Fruit fly (Drosophila melanogaster) whole organism, embryonic: ENCODE data around the gene CG34310.
A peak's percentile ranks its signal among the peaks of the same experiment; 100 is the strongest.

ENCODE experiments used
- CG10565 ChIP-seq: fragments of 200-800 bp; sonication (Bioruptor generic); optimal IDR thresholded peaks from 3 replicates; lab custom pipeline; 2016; ENCODE audit warnings: missing biosample characterization, mild to moderate bottlenecking, missing genetic modification characterization
- CG10959 ChIP-seq: fragments of 200-800 bp; sonication (Bioruptor generic); IDR thresholded peaks from 2 replicates; pipeline ENCODE4 v1.3.6; 2022; ENCODE audit warnings: missing biosample characterization, missing genetic modification characterization
- CG11504 ChIP-seq: fragments of 200-800 bp; sonication (Bioruptor generic); optimal IDR thresholded peaks from 3 replicates; lab custom pipeline; 2019; ENCODE audit warnings: missing biosample characterization, mild to moderate bottlenecking, missing genetic modification characterization, moderate library complexity
- CG12155 ChIP-seq: fragments of 200-800 bp; sonication (Bioruptor generic); optimal IDR thresholded peaks from 3 replicates; lab custom pipeline; 2016; ENCODE audit warnings: missing biosample characterization, missing genetic modification characterization
- CG13296 ChIP-seq: fragments of 200-800 bp; sonication (Bioruptor generic); optimal IDR thresholded peaks from 3 replicates; lab custom pipeline; 2018; ENCODE audit warnings: missing biosample characterization, mild to moderate bottlenecking, missing genetic modification characterization
- CG13624 ChIP-seq: fragments of 200-800 bp; sonication (Bioruptor generic); optimal IDR thresholded peaks from 2 replicates; lab custom pipeline; 2016; ENCODE audit warnings: missing biosample characterization, missing genetic modification characterization
- CG14710 ChIP-seq: fragments of 200-800 bp; sonication (Bioruptor generic); optimal IDR thresholded peaks from 3 replicates; lab custom pipeline; 2019; ENCODE audit warnings: missing biosample characterization, mild to moderate bottlenecking, missing genetic modification characterization, moderate library complexity
- CG17328 ChIP-seq: fragments of 200-800 bp; sonication (Bioruptor generic); IDR thresholded peaks from 2 replicates; pipeline ENCODE4 v1.3.6; 2022; ENCODE audit warnings: missing biosample characterization, missing genetic modification characterization
- CG17361 ChIP-seq: fragments of 200-800 bp; sonication (Bioruptor generic); IDR thresholded peaks from 3 replicates; pipeline ENCODE4 v1.3.6; 2022; ENCODE audit warnings: missing biosample characterization, missing genetic modification characterization
- CG17385 ChIP-seq: fragments of 200-800 bp; sonication (Bioruptor generic); optimal IDR thresholded peaks from 3 replicates; lab custom pipeline; 2018; ENCODE audit warnings: missing biosample characterization, mild to moderate bottlenecking, missing genetic modification characterization
- CG2120 ChIP-seq: fragments of 200-800 bp; sonication (Bioruptor generic); optimal IDR thresholded peaks from 3 replicates; lab custom pipeline; 2016; ENCODE audit warnings: missing biosample characterization, missing genetic modification characterization
- CG2712 ChIP-seq: fragments of 200-800 bp; optimal IDR thresholded peaks from 3 replicates; lab custom pipeline; 2019; ENCODE audit warnings: missing biosample characterization, mild to moderate bottlenecking, missing genetic modification characterization, moderate library complexity
- CG30431 ChIP-seq: fragments of 200-800 bp; sonication (Bioruptor generic); optimal IDR thresholded peaks from 2 replicates; lab custom pipeline; 2017; ENCODE audit warnings: missing biosample characterization, missing genetic modification characterization
- CG31224 ChIP-seq: fragments of 200-800 bp; sonication (Bioruptor generic); IDR thresholded peaks from 2 replicates; pipeline ENCODE4 v1.3.6; 2022; ENCODE audit warnings: missing biosample characterization, missing genetic modification characterization
- CG5953 ChIP-seq: fragments of 200-800 bp; sonication (Bioruptor generic); IDR thresholded peaks from 2 replicates; pipeline ENCODE4 v1.3.6; 2022; ENCODE audit warnings: missing biosample characterization, missing genetic modification characterization
- CG6175 ChIP-seq: fragments of 200-800 bp; sonication (Bioruptor generic); IDR thresholded peaks from 3 replicates; pipeline ENCODE4 v1.3.6; 2022; ENCODE audit warnings: missing biosample characterization, missing genetic modification characterization
- CG6654 ChIP-seq: fragments of 200-800 bp; sonication (Bioruptor generic); optimal IDR thresholded peaks from 2 replicates; lab custom pipeline; 2017; ENCODE audit warnings: missing biosample characterization, mild to moderate bottlenecking, missing genetic modification characterization
- CG7786 ChIP-seq: fragments of 200-800 bp; sonication (Bioruptor generic); optimal IDR thresholded peaks from 2 replicates; lab custom pipeline; 2016; ENCODE audit warnings: missing biosample characterization, missing genetic modification characterization
- CG8359 ChIP-seq: fragments of 200-800 bp; sonication (Bioruptor generic); optimal IDR thresholded peaks from 2 replicates; lab custom pipeline; 2017; ENCODE audit warnings: missing biosample characterization, mild to moderate bottlenecking, missing genetic modification characterization, borderline replicate concordance
- CG9817 ChIP-seq: fragments of 200-800 bp; sonication (Bioruptor generic); optimal IDR thresholded peaks from 2 replicates; lab custom pipeline; 2018; ENCODE audit warnings: missing biosample characterization, mild to moderate bottlenecking, missing genetic modification characterization, moderate library complexity
- Dad ChIP-seq: fragments of 200-800 bp; sonication (Bioruptor generic); optimal IDR thresholded peaks from 3 replicates; lab custom pipeline; 2016; ENCODE audit warnings: missing biosample characterization, missing genetic modification characterization
- Dbx ChIP-seq: fragments of 200-800 bp; sonication (Bioruptor generic); IDR thresholded peaks from 3 replicates; pipeline ENCODE4 v1.3.6; 2022; ENCODE audit warnings: missing biosample characterization, missing genetic modification characterization
- Dek ChIP-seq: fragments of 200-800 bp; sonication (Bioruptor generic); optimal IDR thresholded peaks from 3 replicates; lab custom pipeline; 2019; ENCODE audit warnings: missing biosample characterization, mild to moderate bottlenecking, missing genetic modification characterization, moderate library complexity
- HHEX ChIP-seq: fragments of 200-800 bp; sonication (Bioruptor generic); optimal IDR thresholded peaks from 3 replicates; lab custom pipeline; 2017; ENCODE audit warnings: missing biosample characterization, mild to moderate bottlenecking, missing genetic modification characterization, missing genetic modification reagents
- Hmr ChIP-seq: fragments of 200-800 bp; sonication (Bioruptor generic); optimal IDR thresholded peaks from 3 replicates; lab custom pipeline; 2017; ENCODE audit warnings: mild to moderate bottlenecking, missing biosample characterization, missing genetic modification reagents, missing genetic modification characterization
- Jarid2 ChIP-seq: fragments of 200-800 bp; sonication (Bioruptor generic); optimal IDR thresholded peaks from 3 replicates; lab custom pipeline; 2017; ENCODE audit warnings: mild to moderate bottlenecking, missing biosample characterization, missing genetic modification reagents, missing genetic modification characterization
- Lhr ChIP-seq: fragments of 200-800 bp; sonication (Bioruptor generic); optimal IDR thresholded peaks from 3 replicates; lab custom pipeline; 2017; ENCODE audit warnings: mild to moderate bottlenecking, missing biosample characterization, missing genetic modification reagents, missing genetic modification characterization
- MESR4 ChIP-seq: fragments of 200-800 bp; sonication (Bioruptor generic); optimal IDR thresholded peaks from 2 replicates; lab custom pipeline; 2018; ENCODE audit warnings: missing biosample characterization, mild to moderate bottlenecking, missing genetic modification characterization, moderate library complexity
- Meics ChIP-seq: fragments of 200-800 bp; sonication (Bioruptor generic); optimal IDR thresholded peaks from 2 replicates; lab custom pipeline; 2017; ENCODE audit warnings: missing biosample characterization, mild to moderate bottlenecking, missing genetic modification characterization
- NFAT ChIP-seq: fragments of 200-800 bp; sonication (Bioruptor generic); IDR thresholded peaks from 2 replicates; pipeline ENCODE4 v1.3.6; 2022; ENCODE audit warnings: missing biosample characterization, missing genetic modification characterization
- aop ChIP-seq: fragments of 200-800 bp; sonication (Bioruptor generic); IDR thresholded peaks from 2 replicates; pipeline ENCODE4 v1.3.6; 2022; ENCODE audit warnings: missing biosample characterization, missing genetic modification characterization
- bbx ChIP-seq: fragments of 200-800 bp; sonication (Bioruptor generic); IDR thresholded peaks from 2 replicates; pipeline ENCODE4 v1.3.6; 2022; ENCODE audit warnings: missing biosample characterization, missing genetic modification characterization; ENCODE audit not compliant: partially characterized antibody
- bowl ChIP-seq: fragments of 200-800 bp; sonication (Bioruptor generic); IDR thresholded peaks from 2 replicates; pipeline ENCODE4 v1.3.6; 2022; ENCODE audit warnings: missing biosample characterization, missing genetic modification characterization
- cwo ChIP-seq: fragments of 200-800 bp; sonication (Bioruptor generic); optimal IDR thresholded peaks from 3 replicates; lab custom pipeline; 2017; ENCODE audit warnings: missing biosample characterization, missing genetic modification characterization, mild to moderate bottlenecking, moderate library complexity, missing genetic modification reagents
- da ChIP-seq: fragments of 200-800 bp; sonication (Bioruptor generic); optimal IDR thresholded peaks from 2 replicates; lab custom pipeline; 2016; ENCODE audit warnings: missing biosample characterization, missing genetic modification characterization
- dan ChIP-seq: fragments of 200-800 bp; sonication (Bioruptor generic); IDR thresholded peaks from 2 replicates; pipeline ENCODE4 v1.3.6; 2022; ENCODE audit warnings: missing biosample characterization, missing genetic modification characterization
- dmrt99B ChIP-seq: fragments of 200-800 bp; sonication (Bioruptor generic); optimal IDR thresholded peaks from 2 replicates; lab custom pipeline; 2018; ENCODE audit warnings: missing biosample characterization, mild to moderate bottlenecking, missing genetic modification characterization, moderate library complexity
- emc ChIP-seq: fragments of 200-800 bp; sonication (Bioruptor generic); optimal IDR thresholded peaks from 2 replicates; lab custom pipeline; 2016; ENCODE audit warnings: missing biosample characterization, missing genetic modification characterization
- fd96Cb ChIP-seq: fragments of 200-800 bp; sonication (Bioruptor generic); optimal IDR thresholded peaks from 2 replicates; lab custom pipeline; 2018; ENCODE audit warnings: missing biosample characterization, mild to moderate bottlenecking, missing genetic modification characterization, moderate library complexity
- h ChIP-seq: fragments of >200 bp; optimal IDR thresholded peaks from 2 replicates; lab custom pipeline; 2017
- hth ChIP-seq: fragments of >200 bp; optimal IDR thresholded peaks from 2 replicates; lab custom pipeline; 2017; ENCODE audit warnings: inconsistent platforms
- lmd ChIP-seq: fragments of 200-800 bp; sonication (Bioruptor generic); IDR thresholded peaks from 2 replicates; pipeline ENCODE4 v1.3.6; 2022; ENCODE audit warnings: missing biosample characterization, missing genetic modification characterization
- luna ChIP-seq: fragments of 200-800 bp; sonication (Bioruptor generic); optimal IDR thresholded peaks from 2 replicates; lab custom pipeline; 2016; ENCODE audit warnings: missing biosample characterization, missing genetic modification characterization
- pzg ChIP-seq: fragments of 200-800 bp; sonication (Bioruptor generic); optimal IDR thresholded peaks from 3 replicates; lab custom pipeline; 2018; ENCODE audit warnings: missing biosample characterization, mild to moderate bottlenecking, missing genetic modification characterization, moderate library complexity
- sna ChIP-seq: fragments of 200-800 bp; sonication (Bioruptor generic); IDR thresholded peaks from 2 replicates; pipeline ENCODE4 v1.3.6; 2022; ENCODE audit warnings: missing biosample characterization, missing genetic modification characterization; ENCODE audit not compliant: partially characterized antibody
- tll ChIP-seq, 2 experiments: fragments of 200-800 bp in 1 of 2; fragments of >200 bp in 1 of 2; sonication (Bioruptor generic) in 1 of 2; optimal IDR thresholded peaks; 2 replicates each; lab custom pipeline; 2017 to 2019; ENCODE audit warnings: missing biosample characterization in 2 of 2, missing genetic modification characterization in 2 of 2, mild to moderate bottlenecking in 1 of 2, moderate library complexity in 1 of 2
- vnd ChIP-seq: fragments of 200-800 bp; sonication (Bioruptor generic); IDR thresholded peaks from 3 replicates; pipeline ENCODE4 v1.3.6; 2022; ENCODE audit warnings: missing biosample characterization, missing genetic modification characterization; ENCODE audit not compliant: partially characterized antibody
- wdn ChIP-seq: fragments of 200-800 bp; sonication (Bioruptor generic); IDR thresholded peaks from 2 replicates; pipeline ENCODE4 v1.3.6; 2022; ENCODE audit warnings: missing biosample characterization, missing genetic modification characterization
- zen2 ChIP-seq: fragments of 200-800 bp; sonication (Bioruptor generic); IDR thresholded peaks from 3 replicates; pipeline ENCODE4 v1.3.6; 2022; ENCODE audit warnings: missing biosample characterization, missing genetic modification characterization; ENCODE audit not compliant: partially characterized antibody
- zfh1 ChIP-seq: fragments of 200-800 bp; sonication (Bioruptor generic); IDR thresholded peaks from 3 replicates; pipeline ENCODE4 v1.3.6; 2022; ENCODE audit warnings: missing biosample characterization, missing genetic modification characterization

The CG34310 gene

DNA sequence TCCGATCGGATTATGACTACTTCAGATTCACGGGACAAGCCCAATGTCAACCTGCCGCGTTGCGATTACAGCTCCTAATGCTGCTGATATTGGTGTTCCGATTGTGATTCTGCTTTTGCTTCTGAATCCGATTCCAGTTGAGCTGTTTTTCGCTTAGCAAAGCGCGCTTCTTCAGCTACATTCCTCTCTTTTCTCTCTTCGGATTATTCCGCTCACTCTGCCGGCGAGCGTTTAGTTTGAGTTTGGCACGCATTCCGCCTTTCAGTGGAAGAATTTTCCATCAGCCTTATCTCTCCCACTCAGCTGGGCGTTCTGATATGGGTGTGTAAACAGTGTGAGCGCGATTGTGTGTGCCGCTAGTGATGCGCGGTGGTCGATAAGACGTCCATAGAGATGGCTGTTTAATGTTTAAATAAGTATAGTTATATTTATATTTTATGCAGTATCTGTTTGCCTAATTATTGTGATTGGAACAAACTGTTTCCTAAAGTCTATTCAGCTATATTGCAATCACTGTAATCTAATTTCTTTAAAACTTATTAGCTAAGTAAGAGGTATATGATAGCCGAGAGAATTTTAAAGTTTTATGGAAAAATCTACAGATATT, 4.4 kb downstream of the CG34310 start, which contains the start of gene Galt (continued):
- TF ChIP-seq vnd (GFP tag; lab: Robert Waterston, UW) (peak; percentile 70), CG6654 (GFP tag; lab: Kevin White, UChicago) (no peak), CG10959 (no peak), CG31224 (GFP tag; lab: Robert Waterston, UW) (no peak), CG5953 (no peak), dmrt99B (tag; lab: Kevin White, UChicago) (no peak), CG13296 (peak; percentile 66), Hmr (GFP tag; lab: Kevin White, UChicago) (peak; percentile 66), Meics (GFP tag; lab: Kevin White, UChicago) (peak; percentile 26), Dek (tag; lab: Kevin White, UChicago) (peak; percentile 4), CG14710 (tag; lab: Kevin White, UChicago) (peak; percentile 68), CG6175 (GFP tag; lab: Robert Waterston, UW) (no peak), CG7786 (GFP tag; lab: Kevin White, UChicago) (no peak), CG30431 (GFP tag; lab: Kevin White, UChicago) (no peak), Jarid2 (GFP tag; lab: Kevin White, UChicago) (peak; percentile 18), Dad (GFP tag; lab: Kevin White, UChicago) (no peak), CG12155 (GFP tag; lab: Kevin White, UChicago) (no peak), CG9817 (tag; lab: Kevin White, UChicago) (peak; percentile 31), CG13624 (GFP tag; lab: Kevin White, UChicago) (no peak), luna (no peak), MESR4 (GFP tag; lab: Kevin White, UChicago) (peak; percentile 33), CG2120 (peak; percentile 59), CG17385 (GFP tag; lab: Kevin White, UChicago) (peak; percentile 31), fd96Cb (tag; lab: Kevin White, UChicago) (no peak), HHEX (GFP tag; lab: Kevin White, UChicago) (peak; percentile 3), bbx (GFP tag; lab: Robert Waterston, UW) (peak; percentile 47; the same call in 1 of the 2 replicates), Lhr (GFP tag; lab: Kevin White, UChicago) (peak; percentile 5), hth (lab: Kevin White, UChicago) (no peak), aop (GFP tag; lab: Robert Waterston, UW) (no peak), wdn (GFP tag; lab: Robert Waterston, UW) (no peak), bowl (GFP tag; lab: Robert Waterston, UW) (no peak), zen2 (GFP tag; lab: Robert Waterston, UW) (peak; percentile 54; the same call in 2 of the 3 replicates), NFAT (peak; percentile 79; the same call in 1 of the 2 replicates), emc (GFP tag; lab: Kevin White, UChicago) (no peak), CG10565 (GFP tag; lab: Kevin White, UChicago) (no peak), h (lab: Kevin White, UChicago) (no peak), CG17361 (GFP tag; lab: Robert Waterston, UW) (no peak; the same call in 1 of the 3 replicates), lmd (no peak), da (GFP tag; lab: Kevin White, UChicago) (no peak), sna (GFP tag; lab: Robert Waterston, UW) (peak; percentile 80; the same call in 1 of the 2 replicates), CG8359 (GFP tag; lab: Kevin White, UChicago) (no peak), tll (GFP tag; optimal IDR thresholded peaks at IDR 0.05; lab: Kevin White, UChicago) (no peak), CG17328 (GFP tag; lab: Robert Waterston, UW) (peak; percentile 49; the same call in 1 of the 2 replicates), zfh1 (no peak), dan (GFP tag; lab: Robert Waterston, UW) (no peak), CG2712 (tag; lab: Kevin White, UChicago) (peak; percentile 69), Dbx (no peak; the same call in 2 of the 3 replicates), cwo (GFP tag; lab: Kevin White, UChicago) (peak; percentile 38), CG11504 (tag; lab: Kevin White, UChicago) (no peak), pzg (GFP tag; lab: Kevin White, UChicago) (peak; percentile 33)
